Worm (Caenorhabditis elegans) whole organism, L1 larva: Measurements from ENCODE around the gene set-3.

Source experiments
- C04F5.9 ChIP-seq: sonication (generic microtip); optimal IDR thresholded peaks from 2 replicates; lab custom pipeline; 2016; ENCODE audit warnings: missing genetic modification characterization, missing compliant biosample characterization
- C16A3.4 ChIP-seq: fragments of 150-350 bp; optimal IDR thresholded peaks from 2 replicates; lab custom pipeline; 2014; ENCODE audit warnings: missing biosample characterization, missing genetic modification characterization
- F16B12.6 ChIP-seq: fragments of 150-350 bp; optimal IDR thresholded peaks from 2 replicates; lab custom pipeline; 2014; ENCODE audit warnings: missing biosample characterization, missing genetic modification characterization
- Y116A8C.19 ChIP-seq: sonication (generic microtip); optimal IDR thresholded peaks from 2 replicates; lab custom pipeline; 2016; ENCODE audit warnings: missing compliant biosample characterization, missing genetic modification characterization, borderline replicate concordance
- aly-2 ChIP-seq: fragments of 150-350 bp; optimal IDR thresholded peaks from 2 replicates; lab custom pipeline; 2014; ENCODE audit warnings: missing biosample characterization, missing genetic modification characterization
- blmp-1 ChIP-seq: fragments of 150-350 bp; optimal IDR thresholded peaks from 2 replicates; lab custom pipeline; 2014; ENCODE audit warnings: missing biosample characterization, missing genetic modification characterization
- ceh-63 ChIP-seq: fragments of 200-800 bp; sonication (Bioruptor generic); optimal IDR thresholded peaks from 2 replicates; lab custom pipeline; 2018; ENCODE audit warnings: mild to moderate bottlenecking, missing genetic modification characterization, missing compliant biosample characterization
- ceh-8 ChIP-seq: fragments of 200-800 bp; sonication (Bioruptor generic); optimal IDR thresholded peaks from 2 replicates; lab custom pipeline; 2018; ENCODE audit warnings: mild to moderate bottlenecking, missing genetic modification characterization, moderate library complexity, missing compliant biosample characterization
- ceh-82 ChIP-seq, 3 experiments: fragments of 150-350 bp in 1 of 3; sonication (generic microtip) in 2 of 3; optimal IDR thresholded peaks; 2 replicates each; lab custom pipeline; 2014 to 2017; ENCODE audit warnings: missing biosample characterization in 3 of 3, missing genetic modification characterization in 3 of 3
- dpl-1 ChIP-seq, 3 experiments: fragments of 150-350 bp in 2 of 3; sonication (generic microtip) in 1 of 3; optimal IDR thresholded peaks; 2 replicates each; lab custom pipeline; 2014 to 2017; ENCODE audit warnings: missing biosample characterization in 3 of 3, missing genetic modification characterization in 3 of 3, missing genetic modification reagents in 3 of 3
- efl-1 ChIP-seq, 4 experiments: fragments of 150-350 bp; optimal IDR thresholded peaks in 3 of 4; peaks in 1 of 4; 1 replicate in 1 of 4; 2 replicates in 3 of 4; lab custom pipeline; 2014; ENCODE audit warnings: missing biosample characterization in 2 of 4, missing genetic modification characterization in 2 of 4, missing genetic modification reagents in 2 of 4
- efl-3 ChIP-seq: fragments of 200-800 bp; sonication (Bioruptor generic); optimal IDR thresholded peaks from 2 replicates; lab custom pipeline; 2018; ENCODE audit warnings: mild to moderate bottlenecking, missing genetic modification characterization, missing compliant biosample characterization
- egl-13 ChIP-seq: sonication (generic microtip); optimal IDR thresholded peaks from 2 replicates; lab custom pipeline; 2016; ENCODE audit warnings: missing genotype, missing genetic modification reagents, missing genetic modification characterization, missing compliant biosample characterization
- egl-27 ChIP-seq, 2 experiments: fragments of 150-350 bp in 1 of 2; sonication (generic microtip); optimal IDR thresholded peaks; 3 replicates each; lab custom pipeline; 2017 to 2018; ENCODE audit warnings: missing biosample characterization in 2 of 2, missing genetic modification characterization in 2 of 2, missing genetic modification reagents in 2 of 2
- elt-2 ChIP-seq: sonication (generic microtip); optimal IDR thresholded peaks from 2 replicates; lab custom pipeline; 2016; ENCODE audit warnings: missing genetic modification characterization, mild to moderate bottlenecking, inconsistent platforms, missing compliant biosample characterization, missing genetic modification reagents
- fkh-8 ChIP-seq: sonication (generic microtip); optimal IDR thresholded peaks from 2 replicates; lab custom pipeline; 2016; ENCODE audit warnings: mild to moderate bottlenecking, missing genetic modification characterization, missing compliant biosample characterization
- fos-1 ChIP-seq: fragments of 150-350 bp; optimal IDR thresholded peaks from 2 replicates; lab custom pipeline; 2014; ENCODE audit warnings: missing biosample characterization, missing genetic modification characterization
- grh-1 ChIP-seq: fragments of 200-800 bp; sonication (Bioruptor generic); IDR thresholded peaks from 2 replicates; pipeline ENCODE4 v1.3.6; 2022; ENCODE audit warnings: missing genetic modification reagents, missing genetic modification characterization, missing compliant biosample characterization
- hlh-17 ChIP-seq: fragments of 200-800 bp; sonication (Bioruptor generic); optimal IDR thresholded peaks from 2 replicates; lab custom pipeline; 2018; ENCODE audit warnings: missing genetic modification characterization, mild to moderate bottlenecking, missing compliant biosample characterization, moderate library complexity, borderline replicate concordance
- hpl-2 ChIP-seq: fragments of 150-350 bp; optimal IDR thresholded peaks from 2 replicates; lab custom pipeline; 2014; ENCODE audit warnings: missing biosample characterization, missing genetic modification reagents, missing genetic modification characterization
- isw-1 ChIP-seq: fragments of 200-800 bp; sonication (Bioruptor generic); IDR thresholded peaks from 2 replicates; pipeline ENCODE4 v1.3.6; 2022; ENCODE audit warnings: missing genetic modification characterization, missing compliant biosample characterization
- jun-1 ChIP-seq: fragments of 150-350 bp; optimal IDR thresholded peaks from 2 replicates; lab custom pipeline; 2014; ENCODE audit warnings: missing biosample characterization, missing genetic modification reagents, missing genetic modification characterization
- lin-13 ChIP-seq: fragments of 150-350 bp; optimal IDR thresholded peaks from 2 replicates; lab custom pipeline; 2014; ENCODE audit warnings: missing biosample characterization, missing genetic modification reagents, missing genetic modification characterization
- lin-15B ChIP-seq: fragments of 150-350 bp; sonication (generic microtip); optimal IDR thresholded peaks from 3 replicates; lab custom pipeline; 2014; ENCODE audit warnings: missing biosample characterization, missing genetic modification characterization
- lir-3 ChIP-seq: sonication (generic microtip); optimal IDR thresholded peaks from 2 replicates; lab custom pipeline; 2016; ENCODE audit warnings: mild to moderate bottlenecking, missing genetic modification characterization, moderate library complexity, missing compliant biosample characterization; ENCODE audit not compliant: poor library complexity
- mab-9 ChIP-seq: fragments of 200-800 bp; sonication (Bioruptor generic); IDR thresholded peaks from 2 replicates; pipeline ENCODE4 v1.3.6; 2022; ENCODE audit warnings: missing genetic modification reagents, missing genetic modification characterization, missing compliant biosample characterization
- mdl-1 ChIP-seq, 2 experiments: fragments of 150-350 bp; optimal IDR thresholded peaks; 2 replicates each; lab custom pipeline; 2014 to 2017; ENCODE audit warnings: missing biosample characterization in 2 of 2, missing genetic modification characterization in 2 of 2, inconsistent platforms in 1 of 2
- mef-2 ChIP-seq: fragments of 150-350 bp; optimal IDR thresholded peaks from 2 replicates; lab custom pipeline; 2014; ENCODE audit warnings: missing biosample characterization, missing genetic modification characterization
- mep-1 ChIP-seq: fragments of 150-350 bp; optimal IDR thresholded peaks from 2 replicates; lab custom pipeline; 2014; ENCODE audit warnings: missing biosample characterization, missing genetic modification characterization
- nhr-11 ChIP-seq: fragments of 150-350 bp; optimal IDR thresholded peaks from 2 replicates; lab custom pipeline; 2014; ENCODE audit warnings: missing biosample characterization, missing genetic modification characterization
- nhr-12 ChIP-seq: sonication (generic microtip); optimal IDR thresholded peaks from 2 replicates; lab custom pipeline; 2017; ENCODE audit warnings: missing biosample characterization, missing genetic modification characterization
- nhr-19 ChIP-seq: fragments of 200-800 bp; sonication (Bioruptor generic); conservative IDR thresholded peaks from 2 replicates; pipeline ENCODE4 v1.3.6; 2022; ENCODE audit warnings: missing genetic modification characterization, missing compliant biosample characterization
- nhr-20 ChIP-seq: sonication (generic microtip); optimal IDR thresholded peaks from 2 replicates; lab custom pipeline; 2016; ENCODE audit warnings: mild to moderate bottlenecking, missing genetic modification characterization, missing compliant biosample characterization
- nhr-237 ChIP-seq: fragments of 150-350 bp; optimal IDR thresholded peaks from 2 replicates; lab custom pipeline; 2014; ENCODE audit warnings: missing biosample characterization, missing genetic modification characterization
- nhr-77 ChIP-seq: fragments of 150-350 bp; optimal IDR thresholded peaks from 2 replicates; lab custom pipeline; 2014; ENCODE audit warnings: missing biosample characterization, missing genetic modification characterization
- nhr-84 ChIP-seq: sonication (generic microtip); optimal IDR thresholded peaks from 2 replicates; lab custom pipeline; 2017; ENCODE audit warnings: missing biosample characterization, missing genetic modification characterization
- nhr-85 ChIP-seq: sonication (generic microtip); peaks from one replicate; lab custom pipeline; 2016; ENCODE audit warnings: missing genetic modification characterization, inconsistent platforms, missing compliant biosample characterization
- nhr-90 ChIP-seq: sonication (generic microtip); optimal IDR thresholded peaks from 2 replicates; lab custom pipeline; 2016; ENCODE audit warnings: mild to moderate bottlenecking, missing genetic modification characterization, missing compliant biosample characterization; ENCODE audit not compliant: poor library complexity
- pag-3 ChIP-seq: sonication (generic microtip); optimal IDR thresholded peaks from 2 replicates; lab custom pipeline; 2017; ENCODE audit warnings: missing genetic modification characterization, mild to moderate bottlenecking, missing compliant biosample characterization, antibody characterized with exemption, borderline replicate concordance; ENCODE audit not compliant: insufficient read depth
- pqm-1 ChIP-seq: sonication (generic microtip); optimal IDR thresholded peaks from 3 replicates; lab custom pipeline; 2017; ENCODE audit warnings: missing biosample characterization, missing genetic modification characterization
- snpc-4 ChIP-seq: fragments of 150-350 bp; optimal IDR thresholded peaks from 2 replicates; lab custom pipeline; 2014; ENCODE audit warnings: missing biosample characterization, missing genetic modification characterization
- sox-4 ChIP-seq: sonication (generic microtip); optimal IDR thresholded peaks from 2 replicates; lab custom pipeline; 2016; ENCODE audit warnings: missing genetic modification characterization, missing compliant biosample characterization
- unc-130 ChIP-seq: fragments of 150-350 bp; optimal IDR thresholded peaks from 2 replicates; lab custom pipeline; 2017; ENCODE audit warnings: missing biosample characterization, missing genetic modification characterization, inconsistent platforms
- unc-86 ChIP-seq: sonication (generic microtip); optimal IDR thresholded peaks from 2 replicates; lab custom pipeline; 2016; ENCODE audit warnings: missing genetic modification characterization, missing compliant biosample characterization
- unc-98 ChIP-seq: fragments of 200-800 bp; sonication (Bioruptor generic); IDR thresholded peaks from 2 replicates; pipeline ENCODE4 v1.3.6; 2022; ENCODE audit warnings: missing genetic modification characterization, missing compliant biosample characterization
- zip-4 ChIP-seq: fragments of 200-800 bp; sonication (Bioruptor generic); optimal IDR thresholded peaks from 2 replicates; lab custom pipeline; 2018; ENCODE audit warnings: mild to moderate bottlenecking, missing genetic modification characterization, moderate library complexity, missing compliant biosample characterization
- ztf-11 ChIP-seq, 2 experiments: sonication (generic microtip); optimal IDR thresholded peaks; 2 replicates each; lab custom pipeline; 2016 to 2017; ENCODE audit warnings: missing genetic modification characterization in 2 of 2, missing biosample characterization in 1 of 2, missing compliant biosample characterization in 1 of 2
- ztf-4 ChIP-seq: fragments of 150-350 bp; optimal IDR thresholded peaks from 2 replicates; lab custom pipeline; 2014; ENCODE audit warnings: missing biosample characterization, missing genetic modification characterization

The set-3 gene

ce11 chrIII:9666239-9666638, 28.1 kb downstream of the set-3 start (continued):
- TF ChIP-seq unc-86 (no peak), nhr-20 (tag; lab: Kevin White, UChicago) (peak; percentile 76), grh-1 (GFP tag; lab: Robert Waterston, UW) (peak; percentile 54), nhr-85 (tag; lab: Kevin White, UChicago) (peak; percentile 95), unc-130 (tag; lab: Kevin White, UChicago) (no peak), ceh-82 (tag; optimal IDR thresholded peaks at IDR 0.05; lab: Kevin White, UChicago) (no peak), zip-4 (no peak), ztf-11 (tag; optimal IDR thresholded peaks at IDR 0.05; lab: Kevin White, UChicago) (no peak), ztf-4 (tag; lab: Kevin White, UChicago) (no peak), efl-3 (no peak), mab-9 (GFP tag; lab: Robert Waterston, UW) (no peak), isw-1 (no peak), pqm-1 (tag; lab: Kevin White, UChicago) (no peak), elt-2 (tag; lab: Kevin White, UChicago) (peak; percentile 41), blmp-1 (no peak), nhr-77 (tag; lab: Kevin White, UChicago) (no peak), ceh-8 (no peak), mep-1 (tag; lab: Kevin White, UChicago) (peak; percentile 46), mdl-1 (tag; optimal IDR thresholded peaks at IDR 0.05; lab: Kevin White, UChicago) (peak in 1 of 2 experiments; percentile 56)

DNA sequence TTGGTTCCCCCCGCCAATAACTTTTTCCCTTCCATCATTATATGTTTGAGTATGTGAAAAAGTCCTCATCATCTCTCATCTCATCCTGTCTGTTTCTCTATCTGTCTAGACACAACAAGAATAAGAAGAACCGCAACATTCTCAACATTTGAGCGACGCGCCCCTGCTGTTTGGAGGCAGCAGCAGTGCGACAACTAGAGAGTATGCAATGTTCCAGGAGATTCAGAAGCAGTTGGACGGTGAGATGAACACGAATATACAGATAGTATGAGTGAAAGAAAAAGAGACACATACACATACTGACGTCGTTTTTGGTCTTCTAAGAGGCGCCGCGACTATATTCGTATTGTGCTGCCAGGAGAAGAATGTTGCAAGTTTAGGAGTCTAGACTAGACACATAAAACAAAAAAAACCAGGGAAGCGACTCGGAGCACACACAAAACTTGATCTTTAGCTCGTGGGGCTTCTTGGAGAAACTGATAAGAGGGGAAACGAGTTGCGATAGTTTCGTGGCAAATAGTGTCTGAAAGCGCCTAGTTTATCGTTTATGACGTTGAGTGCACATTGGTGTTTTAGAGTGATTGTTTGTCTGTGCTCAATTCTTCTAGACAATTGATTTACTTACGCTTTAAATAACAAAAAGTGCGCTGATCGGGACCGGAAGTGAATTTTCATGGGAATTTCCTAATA, 28.7 kb downstream of the set-3 start:
- TF ChIP-seq F16B12.6 (no peak), egl-27 (tag; optimal IDR thresholded peaks at IDR 0.05; lab: Kevin White, UChicago) (no peak), lin-13 (no peak), lin-15B (tag; lab: Kevin White, UChicago) (no peak), isw-1 (no peak), fos-1 (tag; lab: Kevin White, UChicago) (peak; percentile 42), ceh-63 (GFP tag; lab: Kevin White, UChicago) (no peak), nhr-12 (tag; lab: Kevin White, UChicago) (no peak), nhr-19 (GFP tag; lab: Robert Waterston, UW) (0 out of 2 replicates have a peak, but pooled peaks have one; percentile 7), egl-13 (tag; lab: Kevin White, UChicago) (no peak), unc-130 (tag; lab: Kevin White, UChicago) (no peak), lir-3 (tag; lab: Kevin White, UChicago) (no peak), nhr-11 (tag; lab: Kevin White, UChicago) (peak; percentile 38), C16A3.4 (tag; lab: Kevin White, UChicago) (peak; percentile 7), nhr-90 (tag; lab: Kevin White, UChicago) (no peak), fkh-8 (tag; lab: Kevin White, UChicago) (peak; percentile 30), sox-4 (tag; lab: Kevin White, UChicago) (no peak), unc-86 (peak; percentile 37), nhr-20 (tag; lab: Kevin White, UChicago) (peak; percentile 74), Y116A8C.19 (tag; lab: Kevin White, UChicago) (no peak), pqm-1 (tag; lab: Kevin White, UChicago) (no peak), dpl-1 (GFP tag; optimal IDR thresholded peaks at IDR 0.05; lab: Kevin White, UChicago) (peak; percentile 1 to 18 (median 7)), mep-1 (tag; lab: Kevin White, UChicago) (peak; percentile 57), pag-3 (no peak), efl-1 (optimal IDR thresholded peaks at IDR 0.05; lab: Kevin White, UChicago) (peak; percentile 27 to 39), efl-1 (GFP tag; optimal IDR thresholded peaks at IDR 0.05 in 1 of 2; lab: Kevin White, UChicago) (peak in 1 of 2 experiments; percentile 92), mef-2 (tag; lab: Kevin White, UChicago) (no peak), zip-4 (no peak), aly-2 (no peak), C04F5.9 (no peak), jun-1 (no peak), unc-98 (GFP tag; lab: Robert Waterston, UW) (no peak), nhr-84 (tag; lab: Kevin White, UChicago) (no peak), nhr-237 (tag; lab: Kevin White, UChicago) (no peak), elt-2 (tag; lab: Kevin White, UChicago) (peak; percentile 53), snpc-4 (tag; lab: Kevin White, UChicago) (no peak), hlh-17 (GFP tag; lab: Kevin White, UChicago) (no peak), grh-1 (GFP tag; lab: Robert Waterston, UW) (no peak), nhr-85 (tag; lab: Kevin White, UChicago) (peak; percentile 72), ceh-82 (tag; optimal IDR thresholded peaks at IDR 0.05; lab: Kevin White, UChicago) (peak in 2 of 3 experiments; percentile 34), hpl-2 (GFP tag; lab: Kevin White, UChicago) (no peak)
